Worm (Caenorhabditis elegans) whole organism, L1 larva: ENCODE measurements around the gene ire-1.

Experiments used
- C16A3.4 ChIP-seq: fragments of 150-350 bp; optimal IDR thresholded peaks from 2 replicates; lab custom pipeline; 2014; ENCODE audit warnings: missing biosample characterization, missing genetic modification characterization
- F16B12.6 ChIP-seq: fragments of 150-350 bp; optimal IDR thresholded peaks from 2 replicates; lab custom pipeline; 2014; ENCODE audit warnings: missing biosample characterization, missing genetic modification characterization
- Y116A8C.19 ChIP-seq: sonication (generic microtip); optimal IDR thresholded peaks from 2 replicates; lab custom pipeline; 2016; ENCODE audit warnings: missing compliant biosample characterization, missing genetic modification characterization, borderline replicate concordance
- aha-1 ChIP-seq: fragments of 150-350 bp; optimal IDR thresholded peaks from 2 replicates; lab custom pipeline; 2014; ENCODE audit warnings: missing biosample characterization, missing genetic modification characterization
- ama-1 ChIP-seq: fragments of 150-350 bp; optimal IDR thresholded peaks from 2 replicates; lab custom pipeline; 2014
- blmp-1 ChIP-seq: fragments of 150-350 bp; optimal IDR thresholded peaks from 2 replicates; lab custom pipeline; 2014; ENCODE audit warnings: missing biosample characterization, missing genetic modification characterization
- ceh-82 ChIP-seq, 3 experiments: fragments of 150-350 bp in 1 of 3; sonication (generic microtip) in 2 of 3; optimal IDR thresholded peaks; 2 replicates each; lab custom pipeline; 2014 to 2017; ENCODE audit warnings: missing biosample characterization in 3 of 3, missing genetic modification characterization in 3 of 3
- ceh-88 ChIP-seq: fragments of 200-800 bp; sonication (Bioruptor generic); IDR thresholded peaks from 2 replicates; pipeline ENCODE4 v1.3.6; 2022; ENCODE audit warnings: missing genetic modification characterization, missing compliant biosample characterization
- ceh-90 ChIP-seq: sonication (generic microtip); optimal IDR thresholded peaks from 2 replicates; lab custom pipeline; 2016; ENCODE audit warnings: missing genetic modification characterization, missing compliant biosample characterization
- dpl-1 ChIP-seq, 3 experiments: fragments of 150-350 bp in 2 of 3; sonication (generic microtip) in 1 of 3; optimal IDR thresholded peaks; 2 replicates each; lab custom pipeline; 2014 to 2017; ENCODE audit warnings: missing biosample characterization in 3 of 3, missing genetic modification characterization in 3 of 3, missing genetic modification reagents in 3 of 3
- dsc-1 ChIP-seq: sonication (generic microtip); optimal IDR thresholded peaks from 2 replicates; lab custom pipeline; 2016; ENCODE audit warnings: mild to moderate bottlenecking, missing genetic modification characterization, missing compliant biosample characterization
- efl-1 ChIP-seq, 4 experiments: fragments of 150-350 bp; optimal IDR thresholded peaks in 3 of 4; peaks in 1 of 4; 1 replicate in 1 of 4; 2 replicates in 3 of 4; lab custom pipeline; 2014; ENCODE audit warnings: missing biosample characterization in 2 of 4, missing genetic modification characterization in 2 of 4, missing genetic modification reagents in 2 of 4
- efl-3 ChIP-seq: fragments of 200-800 bp; sonication (Bioruptor generic); optimal IDR thresholded peaks from 2 replicates; lab custom pipeline; 2018; ENCODE audit warnings: mild to moderate bottlenecking, missing genetic modification characterization, missing compliant biosample characterization
- elt-2 ChIP-seq: sonication (generic microtip); optimal IDR thresholded peaks from 2 replicates; lab custom pipeline; 2016; ENCODE audit warnings: missing genetic modification characterization, mild to moderate bottlenecking, inconsistent platforms, missing compliant biosample characterization, missing genetic modification reagents
- elt-3 ChIP-seq, 6 experiments: fragments of 150-350 bp in 1 of 6; sonication (generic microtip); optimal IDR thresholded peaks; 2 replicates each; lab custom pipeline; 2017 to 2018; ENCODE audit warnings: missing biosample characterization in 6 of 6, missing genetic modification characterization in 6 of 6, inconsistent platforms in 1 of 6
- fkh-8 ChIP-seq: sonication (generic microtip); optimal IDR thresholded peaks from 2 replicates; lab custom pipeline; 2016; ENCODE audit warnings: mild to moderate bottlenecking, missing genetic modification characterization, missing compliant biosample characterization
- irx-1 ChIP-seq: sonication (generic microtip); optimal IDR thresholded peaks from 2 replicates; lab custom pipeline; 2016; ENCODE audit warnings: missing genetic modification characterization, missing compliant biosample characterization
- isw-1 ChIP-seq: fragments of 200-800 bp; sonication (Bioruptor generic); IDR thresholded peaks from 2 replicates; pipeline ENCODE4 v1.3.6; 2022; ENCODE audit warnings: missing genetic modification characterization, missing compliant biosample characterization
- lin-14 ChIP-seq: fragments of 200-800 bp; sonication (Bioruptor generic); optimal IDR thresholded peaks from 2 replicates; lab custom pipeline; 2018; ENCODE audit warnings: mild to moderate bottlenecking, missing genetic modification characterization, moderate library complexity, missing compliant biosample characterization
- lin-35 ChIP-seq, 2 experiments: fragments of 150-350 bp; optimal IDR thresholded peaks; 2 replicates each; lab custom pipeline; 2014; ENCODE audit warnings: missing biosample characterization in 2 of 2, missing genetic modification characterization in 2 of 2, missing genetic modification reagents in 2 of 2
- lir-3 ChIP-seq: sonication (generic microtip); optimal IDR thresholded peaks from 2 replicates; lab custom pipeline; 2016; ENCODE audit warnings: mild to moderate bottlenecking, missing genetic modification characterization, moderate library complexity, missing compliant biosample characterization; ENCODE audit not compliant: poor library complexity
- lsy-2 ChIP-seq, 2 experiments: fragments of 150-350 bp; optimal IDR thresholded peaks; 2 replicates each; lab custom pipeline; 2014; ENCODE audit warnings: missing biosample characterization in 2 of 2, missing genetic modification characterization in 2 of 2
- mab-9 ChIP-seq: fragments of 200-800 bp; sonication (Bioruptor generic); IDR thresholded peaks from 2 replicates; pipeline ENCODE4 v1.3.6; 2022; ENCODE audit warnings: missing genetic modification reagents, missing genetic modification characterization, missing compliant biosample characterization
- mdl-1 ChIP-seq, 2 experiments: fragments of 150-350 bp; optimal IDR thresholded peaks; 2 replicates each; lab custom pipeline; 2014 to 2017; ENCODE audit warnings: missing biosample characterization in 2 of 2, missing genetic modification characterization in 2 of 2, inconsistent platforms in 1 of 2
- mef-2 ChIP-seq: fragments of 150-350 bp; optimal IDR thresholded peaks from 2 replicates; lab custom pipeline; 2014; ENCODE audit warnings: missing biosample characterization, missing genetic modification characterization
- mep-1 ChIP-seq: fragments of 150-350 bp; optimal IDR thresholded peaks from 2 replicates; lab custom pipeline; 2014; ENCODE audit warnings: missing biosample characterization, missing genetic modification characterization
- nhr-19 ChIP-seq: fragments of 200-800 bp; sonication (Bioruptor generic); conservative IDR thresholded peaks from 2 replicates; pipeline ENCODE4 v1.3.6; 2022; ENCODE audit warnings: missing genetic modification characterization, missing compliant biosample characterization
- nhr-20 ChIP-seq: sonication (generic microtip); optimal IDR thresholded peaks from 2 replicates; lab custom pipeline; 2016; ENCODE audit warnings: mild to moderate bottlenecking, missing genetic modification characterization, missing compliant biosample characterization
- nhr-237 ChIP-seq: fragments of 150-350 bp; optimal IDR thresholded peaks from 2 replicates; lab custom pipeline; 2014; ENCODE audit warnings: missing biosample characterization, missing genetic modification characterization
- nhr-47 ChIP-seq: sonication (generic microtip); optimal IDR thresholded peaks from 2 replicates; lab custom pipeline; 2016; ENCODE audit warnings: mild to moderate bottlenecking, missing genetic modification characterization, moderate library complexity, missing compliant biosample characterization
- nhr-71 ChIP-seq: sonication (generic microtip); optimal IDR thresholded peaks from 2 replicates; lab custom pipeline; 2016; ENCODE audit warnings: mild to moderate bottlenecking, missing genetic modification characterization, moderate library complexity, missing compliant biosample characterization
- nhr-84 ChIP-seq: sonication (generic microtip); optimal IDR thresholded peaks from 2 replicates; lab custom pipeline; 2017; ENCODE audit warnings: missing biosample characterization, missing genetic modification characterization
- nhr-85 ChIP-seq: sonication (generic microtip); peaks from one replicate; lab custom pipeline; 2016; ENCODE audit warnings: missing genetic modification characterization, inconsistent platforms, missing compliant biosample characterization
- nhr-90 ChIP-seq: sonication (generic microtip); optimal IDR thresholded peaks from 2 replicates; lab custom pipeline; 2016; ENCODE audit warnings: mild to moderate bottlenecking, missing genetic modification characterization, missing compliant biosample characterization; ENCODE audit not compliant: poor library complexity
- pax-3 ChIP-seq: fragments of 200-800 bp; sonication (Bioruptor generic); optimal IDR thresholded peaks from 2 replicates; lab custom pipeline; 2018; ENCODE audit warnings: mild to moderate bottlenecking, missing genetic modification characterization, moderate library complexity, missing compliant biosample characterization
- skn-1 ChIP-seq: fragments of 150-350 bp; optimal IDR thresholded peaks from 2 replicates; lab custom pipeline; 2014; ENCODE audit warnings: missing biosample characterization, missing genetic modification characterization
- snu-23 ChIP-seq: sonication (generic microtip); optimal IDR thresholded peaks from 2 replicates; lab custom pipeline; 2016; ENCODE audit warnings: missing genetic modification characterization, missing compliant biosample characterization
- sup-37 ChIP-seq: fragments of 200-800 bp; sonication (Bioruptor generic); optimal IDR thresholded peaks from 2 replicates; lab custom pipeline; 2018; ENCODE audit warnings: mild to moderate bottlenecking, missing genetic modification characterization, missing compliant biosample characterization
- swsn-7 ChIP-seq: sonication (generic microtip); optimal IDR thresholded peaks from 2 replicates; lab custom pipeline; 2016; ENCODE audit warnings: missing genetic modification characterization, missing compliant biosample characterization
- tbx-2 ChIP-seq: sonication (generic microtip); optimal IDR thresholded peaks from 2 replicates; lab custom pipeline; 2016; ENCODE audit warnings: missing genetic modification characterization, missing compliant biosample characterization
- tlp-1 ChIP-seq: fragments of 150-350 bp; optimal IDR thresholded peaks from 2 replicates; lab custom pipeline; 2014; ENCODE audit warnings: missing biosample characterization, missing genetic modification characterization
- unc-130 ChIP-seq: fragments of 150-350 bp; optimal IDR thresholded peaks from 2 replicates; lab custom pipeline; 2017; ENCODE audit warnings: missing biosample characterization, missing genetic modification characterization, inconsistent platforms
- unc-86 ChIP-seq: sonication (generic microtip); optimal IDR thresholded peaks from 2 replicates; lab custom pipeline; 2016; ENCODE audit warnings: missing genetic modification characterization, missing compliant biosample characterization
- xbp-1 ChIP-seq: sonication (generic microtip); optimal IDR thresholded peaks from 2 replicates; lab custom pipeline; 2016; ENCODE audit warnings: missing genetic modification characterization, missing compliant biosample characterization
- zag-1 ChIP-seq: fragments of 150-350 bp; optimal IDR thresholded peaks from 2 replicates; lab custom pipeline; 2014; ENCODE audit warnings: missing biosample characterization, missing genetic modification characterization
- ztf-11 ChIP-seq, 2 experiments: sonication (generic microtip); optimal IDR thresholded peaks; 2 replicates each; lab custom pipeline; 2016 to 2017; ENCODE audit warnings: missing genetic modification characterization in 2 of 2, missing biosample characterization in 1 of 2, missing compliant biosample characterization in 1 of 2
- ztf-4 ChIP-seq: fragments of 150-350 bp; optimal IDR thresholded peaks from 2 replicates; lab custom pipeline; 2014; ENCODE audit warnings: missing biosample characterization, missing genetic modification characterization

The ire-1 gene

ce11 chrII:8073222-8073621 is 51.5 kb downstream of the ire-1 start, which contains the start of gene gpcp-2:
Gene gpcp-2, minus strand, starts transcription at chrII:8073374.
- TF ChIP-seq elt-2 (tag; lab: Kevin White, UChicago) (peak; percentile 47), ama-1 (lab: Kevin White, UChicago) (no peak)
- TF ChIP-seq, all 84 proteins: peak for 1

- TF ChIP-seq nhr-47 (tag; lab: Kevin White, UChicago) (peak; percentile 70), tbx-2 (tag; lab: Kevin White, UChicago) (peak; percentile 54), efl-1 (optimal IDR thresholded peaks at IDR 0.05; lab: Kevin White, UChicago) (peak; percentile 19 to 44), efl-1 (GFP tag; optimal IDR thresholded peaks at IDR 0.05 in 1 of 2; lab: Kevin White, UChicago) (peak; percentile 18 to 91), nhr-85 (peak; percentile 44), lir-3 (peak; percentile 63), isw-1 (GFP tag; lab: Robert Waterston, UW) (peak; percentile 51), ztf-4 (tag; lab: Kevin White, UChicago) (peak; percentile 24), sup-37 (GFP tag; lab: Kevin White, UChicago) (peak; percentile 4), blmp-1 (tag; lab: Kevin White, UChicago) (peak; percentile 59), lin-14 (GFP tag; lab: Kevin White, UChicago) (peak; percentile 92), aha-1 (tag; lab: Kevin White, UChicago) (no peak), ama-1 (lab: Kevin White, UChicago) (no peak), nhr-19 (GFP tag; lab: Robert Waterston, UW) (peak; percentile 81), unc-86 (peak; percentile 73), lin-35 (GFP tag; optimal IDR thresholded peaks at IDR 0.05; lab: Kevin White, UChicago) (peak; percentile 49 to 61), mep-1 (peak; percentile 72), skn-1 (tag; lab: Kevin White, UChicago) (peak; percentile 35), xbp-1 (tag; lab: Kevin White, UChicago) (peak; percentile 53), F16B12.6 (tag; lab: Kevin White, UChicago) (no peak), irx-1 (tag; lab: Kevin White, UChicago) (peak; percentile 38), nhr-237 (tag; lab: Kevin White, UChicago) (no peak), elt-3 (tag; optimal IDR thresholded peaks at IDR 0.05; lab: Kevin White, UChicago) (peak in 2 of 6 experiments; percentile 45 to 66), nhr-90 (peak; percentile 44), unc-130 (tag; lab: Kevin White, UChicago) (peak; percentile 23), pax-3 (tag; lab: Kevin White, UChicago) (peak; percentile 13), dsc-1 (tag; lab: Kevin White, UChicago) (peak; percentile 38), ztf-11 (tag; optimal IDR thresholded peaks at IDR 0.05; lab: Kevin White, UChicago) (peak in 1 of 2 experiments; percentile 18), snu-23 (GFP tag; lab: Kevin White, UChicago) (peak; percentile 73), dpl-1 (GFP tag; optimal IDR thresholded peaks at IDR 0.05; lab: Kevin White, UChicago) (peak in 2 of 3 experiments; percentile 4 to 38), nhr-71 (tag; lab: Kevin White, UChicago) (peak; percentile 89), tlp-1 (tag; lab: Kevin White, UChicago) (no peak), Y116A8C.19 (tag; lab: Kevin White, UChicago) (no peak), efl-3 (GFP tag; lab: Kevin White, UChicago) (no peak), nhr-20 (peak; percentile 69), nhr-84 (no peak), ceh-82 (tag; optimal IDR thresholded peaks at IDR 0.05; lab: Kevin White, UChicago) (peak in 1 of 3 experiments; percentile 33), swsn-7 (tag; lab: Kevin White, UChicago) (peak; percentile 54), C16A3.4 (peak; percentile 28), mef-2 (tag; lab: Kevin White, UChicago) (peak; percentile 21), mab-9 (GFP tag; lab: Robert Waterston, UW) (peak; percentile 63; the same call in 1 of the 2 replicates), ceh-90 (tag; lab: Kevin White, UChicago) (no peak), lsy-2 (tag; optimal IDR thresholded peaks at IDR 0.05; lab: Kevin White, UChicago) (peak; percentile 56 to 64), ceh-88 (GFP tag; lab: Robert Waterston, UW) (no peak; the same call in 1 of the 2 replicates), mdl-1 (tag; optimal IDR thresholded peaks at IDR 0.05; lab: Kevin White, UChicago) (peak in 1 of 2 experiments; percentile 78), zag-1 (no peak), fkh-8 (peak; percentile 85)
Measured at ce11 chrII:8071801-8072544, 52.7 kb downstream of the ire-1 start.
